Fruit fly (Drosophila melanogaster) whole organism, embryonic: ENCODE measurements around the gene CG34338.
A peak's percentile ranks its signal among the peaks of the same experiment; 100 is the strongest.

ENCODE experiments used
- CG10274 ChIP-seq: fragments of 200-800 bp; sonication (Bioruptor generic); optimal IDR thresholded peaks from 3 replicates; lab custom pipeline; 2017; ENCODE audit warnings: missing biosample characterization, mild to moderate bottlenecking, missing genetic modification characterization
- CG10431 ChIP-seq: fragments of 200-800 bp; sonication (Bioruptor generic); optimal IDR thresholded peaks from 3 replicates; lab custom pipeline; 2018; ENCODE audit warnings: missing biosample characterization, mild to moderate bottlenecking, missing genetic modification characterization
- CG11695 ChIP-seq: fragments of 200-800 bp; sonication (Bioruptor generic); IDR thresholded peaks from 3 replicates; pipeline ENCODE4 v1.3.6; 2022; ENCODE audit warnings: missing biosample characterization, missing genetic modification characterization
- CG12071 ChIP-seq: fragments of 200-800 bp; sonication (Bioruptor generic); optimal IDR thresholded peaks from 3 replicates; lab custom pipeline; 2018; ENCODE audit warnings: missing biosample characterization, mild to moderate bottlenecking, missing genetic modification characterization
- CG12299 ChIP-seq: fragments of 200-800 bp; sonication (Bioruptor generic); optimal IDR thresholded peaks from 2 replicates; lab custom pipeline; 2018; ENCODE audit warnings: missing biosample characterization, mild to moderate bottlenecking, missing genetic modification characterization
- CG13123 ChIP-seq: fragments of 200-800 bp; sonication (Bioruptor generic); optimal IDR thresholded peaks from 2 replicates; lab custom pipeline; 2016; ENCODE audit warnings: missing biosample characterization, missing genetic modification characterization
- CG14014 ChIP-seq: fragments of 200-800 bp; sonication (Bioruptor generic); IDR thresholded peaks from 2 replicates; pipeline ENCODE4 v1.3.6; 2022; ENCODE audit warnings: missing biosample characterization, missing genetic modification characterization
- CG14965 ChIP-seq: fragments of 200-800 bp; sonication (Bioruptor generic); optimal IDR thresholded peaks from 2 replicates; lab custom pipeline; 2016; ENCODE audit warnings: missing biosample characterization, missing genetic modification characterization, borderline replicate concordance
- CG1603 ChIP-seq: fragments of 200-800 bp; sonication (Bioruptor generic); optimal IDR thresholded peaks from 2 replicates; lab custom pipeline; 2019; ENCODE audit warnings: missing biosample characterization, mild to moderate bottlenecking, missing genetic modification characterization, moderate library complexity
- CG17829 ChIP-seq: fragments of 200-800 bp; optimal IDR thresholded peaks from 2 replicates; lab custom pipeline; 2019; ENCODE audit warnings: missing biosample characterization, mild to moderate bottlenecking, missing genetic modification characterization, moderate library complexity
- CG2120 ChIP-seq: fragments of 200-800 bp; sonication (Bioruptor generic); optimal IDR thresholded peaks from 3 replicates; lab custom pipeline; 2016; ENCODE audit warnings: missing biosample characterization, missing genetic modification characterization
- CG2199 ChIP-seq: fragments of 200-800 bp; sonication (Bioruptor generic); IDR thresholded peaks from 3 replicates; pipeline ENCODE4 v1.3.6; 2022; ENCODE audit warnings: missing biosample characterization, missing genetic modification characterization
- CG2712 ChIP-seq: fragments of 200-800 bp; optimal IDR thresholded peaks from 3 replicates; lab custom pipeline; 2019; ENCODE audit warnings: missing biosample characterization, mild to moderate bottlenecking, missing genetic modification characterization, moderate library complexity
- CG31388 ChIP-seq: fragments of 200-800 bp; sonication (Bioruptor generic); optimal IDR thresholded peaks from 2 replicates; lab custom pipeline; 2016; ENCODE audit warnings: missing biosample characterization, missing genetic modification characterization
- CG32772 ChIP-seq: fragments of 200-800 bp; sonication (Bioruptor generic); IDR thresholded peaks from 2 replicates; pipeline ENCODE4 v1.3.6; 2022; ENCODE audit warnings: missing biosample characterization, missing genetic modification characterization
- CG3995 ChIP-seq: fragments of 200-800 bp; sonication (Bioruptor generic); optimal IDR thresholded peaks from 3 replicates; lab custom pipeline; 2016; ENCODE audit warnings: missing biosample characterization, missing genetic modification characterization
- CG4854 ChIP-seq: fragments of 200-800 bp; sonication (Bioruptor generic); optimal IDR thresholded peaks from 2 replicates; lab custom pipeline; 2016; ENCODE audit warnings: missing biosample characterization, missing genetic modification characterization, inconsistent platforms
- CG7786 ChIP-seq: fragments of 200-800 bp; sonication (Bioruptor generic); optimal IDR thresholded peaks from 2 replicates; lab custom pipeline; 2016; ENCODE audit warnings: missing biosample characterization, missing genetic modification characterization
- CG8281 ChIP-seq: fragments of 200-800 bp; sonication (Bioruptor generic); optimal IDR thresholded peaks from 2 replicates; lab custom pipeline; 2018; ENCODE audit warnings: missing biosample characterization, mild to moderate bottlenecking, missing genetic modification characterization, moderate library complexity
- CG8290 ChIP-seq, 3 experiments: fragments of 200-800 bp; sonication (Bioruptor generic); optimal IDR thresholded peaks; 2 replicates each; lab custom pipeline; 2016 to 2019; ENCODE audit warnings: missing biosample characterization in 3 of 3, missing genetic modification characterization in 3 of 3, mild to moderate bottlenecking in 2 of 3, moderate library complexity in 1 of 3
- CG8924 ChIP-seq: fragments of 200-800 bp; optimal IDR thresholded peaks from 3 replicates; lab custom pipeline; 2019; ENCODE audit warnings: missing biosample characterization, mild to moderate bottlenecking, missing genetic modification characterization, moderate library complexity
- CG9215 ChIP-seq: fragments of 200-800 bp; sonication (Bioruptor generic); IDR thresholded peaks from 2 replicates; pipeline ENCODE4 v1.3.6; 2022; ENCODE audit warnings: missing biosample characterization, missing genetic modification characterization
- CG9876 ChIP-seq: fragments of 200-800 bp; sonication (Bioruptor generic); optimal IDR thresholded peaks from 2 replicates; lab custom pipeline; 2016; ENCODE audit warnings: missing biosample characterization, missing genetic modification characterization
- D ChIP-seq, 2 experiments: fragments of 200-800 bp in 1 of 2; fragments of >200 bp in 1 of 2; sonication (Bioruptor generic) in 1 of 2; optimal IDR thresholded peaks; 2 replicates in 1 of 2; 3 replicates in 1 of 2; lab custom pipeline; 2017; ENCODE audit warnings: mild to moderate bottlenecking in 1 of 2, missing biosample characterization in 1 of 2, missing genetic modification characterization in 1 of 2, missing genetic modification reagents in 1 of 2
- Doc3 ChIP-seq: fragments of 200-800 bp; sonication (Bioruptor generic); IDR thresholded peaks from 3 replicates; pipeline ENCODE4 v1.3.6; 2022; ENCODE audit warnings: missing biosample characterization, missing genetic modification characterization; ENCODE audit not compliant: partially characterized antibody
- Elba2 ChIP-seq: fragments of 200-800 bp; sonication (Bioruptor generic); optimal IDR thresholded peaks from 3 replicates; lab custom pipeline; 2016; ENCODE audit warnings: missing biosample characterization, missing genetic modification characterization
- Lhr ChIP-seq: fragments of 200-800 bp; sonication (Bioruptor generic); optimal IDR thresholded peaks from 3 replicates; lab custom pipeline; 2017; ENCODE audit warnings: mild to moderate bottlenecking, missing biosample characterization, missing genetic modification reagents, missing genetic modification characterization
- MTF-1 ChIP-seq: fragments of 200-800 bp; sonication (Bioruptor generic); optimal IDR thresholded peaks from 2 replicates; lab custom pipeline; 2018; ENCODE audit warnings: missing biosample characterization, mild to moderate bottlenecking, missing genetic modification characterization, borderline replicate concordance
- Myb ChIP-seq: fragments of 200-800 bp; sonication (Bioruptor generic); optimal IDR thresholded peaks from 2 replicates; lab custom pipeline; 2016; ENCODE audit warnings: missing biosample characterization, missing genetic modification characterization
- Poxn ChIP-seq: fragments of 200-800 bp; sonication (Bioruptor generic); IDR thresholded peaks from 2 replicates; pipeline ENCODE4 v1.3.6; 2022; ENCODE audit warnings: missing biosample characterization, missing genetic modification characterization
- Rfx ChIP-seq: fragments of 200-800 bp; sonication (Bioruptor generic); IDR thresholded peaks from 2 replicates; pipeline ENCODE4 v1.3.6; 2022; ENCODE audit warnings: missing biosample characterization, missing genetic modification characterization
- Side ChIP-seq: fragments of 200-800 bp; sonication (Bioruptor generic); optimal IDR thresholded peaks from 2 replicates; lab custom pipeline; 2016; ENCODE audit warnings: missing biosample characterization, missing genetic modification characterization
- crc ChIP-seq: fragments of 200-800 bp; sonication (Bioruptor generic); optimal IDR thresholded peaks from 2 replicates; lab custom pipeline; 2016; ENCODE audit warnings: missing biosample characterization, missing genetic modification characterization
- crol ChIP-seq: fragments of 200-800 bp; sonication (Bioruptor generic); IDR thresholded peaks from 2 replicates; pipeline ENCODE4 v1.3.6; 2022; ENCODE audit warnings: missing biosample characterization, missing genetic modification characterization
- eve ChIP-seq, 2 experiments: fragments of >200 bp; optimal IDR thresholded peaks; 2 replicates each; lab custom pipeline; 2017; ENCODE audit warnings: missing biosample characterization in 2 of 2, missing genetic modification characterization in 2 of 2
- fd64A ChIP-seq: fragments of 200-800 bp; sonication (Bioruptor generic); optimal IDR thresholded peaks from 3 replicates; lab custom pipeline; 2018; ENCODE audit warnings: missing biosample characterization, mild to moderate bottlenecking, missing genetic modification characterization
- ftz-f1 ChIP-seq: fragments of 200-800 bp; sonication (Bioruptor generic); optimal IDR thresholded peaks from 2 replicates; lab custom pipeline; 2016; ENCODE audit warnings: missing biosample characterization, missing genetic modification characterization
- hth ChIP-seq: fragments of >200 bp; optimal IDR thresholded peaks from 2 replicates; lab custom pipeline; 2017; ENCODE audit warnings: inconsistent platforms
- kay ChIP-seq: fragments of 200-800 bp; sonication (Bioruptor generic); optimal IDR thresholded peaks from 2 replicates; lab custom pipeline; 2016; ENCODE audit warnings: missing biosample characterization, missing genetic modification characterization
- kni ChIP-seq: fragments of 200-800 bp; sonication (Bioruptor generic); optimal IDR thresholded peaks from 3 replicates; lab custom pipeline; 2017; ENCODE audit warnings: mild to moderate bottlenecking, missing biosample characterization, missing genetic modification reagents, missing genetic modification characterization
- lola ChIP-seq, 3 experiments: fragments of >200 bp in 2 of 3; fragments of 200-800 bp in 1 of 3; sonication (Bioruptor generic) in 1 of 3; optimal IDR thresholded peaks; 2 replicates each; lab custom pipeline; 2017 to 2019; ENCODE audit warnings: missing biosample characterization in 3 of 3, missing genetic modification characterization in 3 of 3, mild to moderate bottlenecking in 1 of 3, moderate library complexity in 1 of 3
- nau ChIP-seq: fragments of 200-800 bp; sonication (Bioruptor generic); optimal IDR thresholded peaks from 3 replicates; lab custom pipeline; 2017; ENCODE audit warnings: missing biosample characterization, mild to moderate bottlenecking, missing genetic modification characterization, missing genetic modification reagents
- nerfin-2 ChIP-seq: fragments of 200-800 bp; sonication (Bioruptor generic); IDR thresholded peaks from 2 replicates; pipeline ENCODE4 v1.3.6; 2022; ENCODE audit warnings: missing biosample characterization, missing genetic modification characterization; ENCODE audit not compliant: partially characterized antibody
- nom ChIP-seq: fragments of 200-800 bp; sonication (Bioruptor generic); optimal IDR thresholded peaks from 2 replicates; lab custom pipeline; 2017; ENCODE audit warnings: missing biosample characterization, missing genetic modification characterization, mild to moderate bottlenecking, moderate library complexity, missing genetic modification reagents
- otp ChIP-seq: fragments of 200-800 bp; sonication (Bioruptor generic); IDR thresholded peaks from 3 replicates; pipeline ENCODE4, ENCODE4 v1.3.6; 2022; ENCODE audit warnings: missing biosample characterization, missing genetic modification characterization
- prd ChIP-seq, 3 experiments: fragments of >200 bp in 2 of 3; fragments of 200-800 bp in 1 of 3; sonication (Bioruptor generic) in 1 of 3; optimal IDR thresholded peaks in 2 of 3; IDR thresholded peaks in 1 of 3; 2 replicates in 2 of 3; 3 replicates in 1 of 3; pipeline versions ENCODE4 v1.3.6 to Lab custom; 2017 to 2022; ENCODE audit warnings: missing biosample characterization in 1 of 3, missing genetic modification characterization in 1 of 3
- sim ChIP-seq: fragments of 200-800 bp; sonication (Bioruptor generic); IDR thresholded peaks from 2 replicates; pipeline ENCODE4 v1.3.6; 2022; ENCODE audit warnings: missing biosample characterization, missing genetic modification characterization

CG34338 gene

DNA sequence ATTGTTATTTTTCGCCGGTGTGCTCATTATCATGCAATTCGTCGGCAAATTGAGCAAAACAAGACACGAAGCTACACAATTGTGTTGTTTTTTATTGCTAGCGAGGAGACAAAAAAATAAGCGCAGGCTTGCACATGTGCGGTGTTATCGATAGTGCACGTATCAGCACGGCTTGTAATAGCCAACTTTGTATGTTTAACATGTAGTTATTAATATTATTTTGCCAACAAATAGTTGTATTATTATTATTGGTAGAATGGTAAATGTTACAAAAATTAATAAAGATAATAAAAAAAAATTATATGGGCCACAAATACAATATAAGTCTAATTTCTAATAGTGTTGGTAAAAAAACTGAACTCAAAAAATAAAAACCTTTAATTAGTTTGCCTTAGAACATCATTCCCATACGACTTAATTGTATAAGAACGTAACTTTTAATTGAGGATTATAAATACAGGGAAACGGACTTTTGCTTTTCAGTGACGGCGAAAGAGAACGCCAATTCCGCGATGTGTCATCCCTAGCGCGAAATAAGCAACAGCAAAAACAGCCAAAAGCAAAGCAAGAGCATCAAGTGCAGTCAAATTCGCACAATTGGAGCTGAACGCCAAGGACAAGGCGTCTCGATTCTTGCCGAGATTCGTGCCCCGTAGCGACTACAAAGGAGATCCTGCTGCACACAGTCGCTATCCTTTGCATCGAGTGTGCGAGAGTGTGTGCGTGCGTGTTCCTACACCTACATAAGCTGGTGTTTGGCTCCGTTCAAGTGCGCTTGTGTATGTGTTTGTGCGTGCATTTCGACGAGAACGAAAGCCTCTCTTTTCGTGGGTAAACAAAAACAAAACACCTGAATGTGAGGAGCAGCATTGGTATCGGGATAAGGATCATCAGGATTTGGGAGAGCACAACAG lies 40.0 kb upstream of the CG34338 start, which contains the start of the genes NELF-B and CG12155 (continued):
- TF ChIP-seq CG12299 (tag; lab: Kevin White, UChicago) (no peak), kni (GFP tag; lab: Kevin White, UChicago) (no peak), nom (GFP tag; lab: Kevin White, UChicago) (no peak), Lhr (GFP tag; lab: Kevin White, UChicago) (no peak), fd64A (GFP tag; lab: Kevin White, UChicago) (no peak), prd (optimal IDR thresholded peaks at IDR 0.05; lab: Kevin White, UChicago) (no peak), prd (GFP tag; IDR thresholded peaks at IDR 0.05; lab: Robert Waterston, UW) (peak; percentile 54; the same call in 2 of the 3 replicates), Elba2 (GFP tag; lab: Kevin White, UChicago) (peak; percentile 8), CG13123 (GFP tag; lab: Kevin White, UChicago) (peak; percentile 35), nerfin-2 (GFP tag; lab: Robert Waterston, UW) (0 out of 2 replicates have a peak, but pooled peaks have one; percentile 41), CG2120 (GFP tag; lab: Kevin White, UChicago) (peak; percentile 49), crol (no peak), hth (lab: Kevin White, UChicago) (no peak), nau (GFP tag; lab: Kevin White, UChicago) (no peak), ftz-f1 (GFP tag; lab: Kevin White, UChicago) (no peak), CG10274 (no peak), Rfx (GFP tag; lab: Robert Waterston, UW) (peak; percentile 39; the same call in 1 of the 2 replicates), CG8924 (tag; lab: Kevin White, UChicago) (peak; percentile 63), CG4854 (GFP tag; lab: Kevin White, UChicago) (no peak), CG8281 (no peak), CG31388 (GFP tag; lab: Kevin White, UChicago) (no peak), crc (no peak), CG14965 (no peak), CG8290 (GFP tag; optimal IDR thresholded peaks at IDR 0.05; lab: Kevin White, UChicago) (peak; percentile 18), CG8290 (tag; optimal IDR thresholded peaks at IDR 0.05; lab: Kevin White, UChicago) (no peak), CG9215 (GFP tag; lab: Robert Waterston, UW) (peak; percentile 53), CG1603 (tag; lab: Kevin White, UChicago) (no peak), kay (no peak), CG7786 (no peak), sim (GFP tag; lab: Robert Waterston, UW) (no peak), CG14014 (peak; percentile 19; the same call in 1 of the 2 replicates), D (optimal IDR thresholded peaks at IDR 0.05; lab: Kevin White, UChicago) (no peak), D (GFP tag; optimal IDR thresholded peaks at IDR 0.05; lab: Kevin White, UChicago) (peak; percentile 42), CG17829 (tag; lab: Kevin White, UChicago) (peak; percentile 52), otp (GFP tag; lab: Robert Waterston, UW) (no peak), Poxn (no peak), CG12071 (no peak), Doc3 (GFP tag; lab: Robert Waterston, UW) (no peak), Myb (no peak), CG2712 (tag; lab: Kevin White, UChicago) (peak; percentile 67), CG3995 (GFP tag; lab: Kevin White, UChicago) (peak; percentile 20), CG11695 (GFP tag; lab: Robert Waterston, UW) (no peak), CG32772 (GFP tag; lab: Robert Waterston, UW) (no peak), CG9876 (GFP tag; lab: Kevin White, UChicago) (no peak), Side (GFP tag; lab: Kevin White, UChicago) (no peak), MTF-1 (GFP tag; lab: Kevin White, UChicago) (no peak), lola (GFP tag; optimal IDR thresholded peaks at IDR 0.05; lab: Kevin White, UChicago) (peak in 1 of 3 experiments; percentile 53), CG2199 (GFP tag; lab: Robert Waterston, UW) (no peak), eve (GFP tag; optimal IDR thresholded peaks at IDR 0.05; lab: Kevin White, UChicago) (no peak), CG10431 (GFP tag; lab: Kevin White, UChicago) (no peak)
